Worm (Caenorhabditis elegans) whole organism, L3 larva: ENCODE data around the gene ZK185.4.

Source experiments
- ZK546.5 ChIP-seq: sonication (generic microtip); optimal IDR thresholded peaks from 2 replicates; lab custom pipeline; 2017; ENCODE audit warnings: missing biosample characterization, missing genetic modification characterization
- aly-2 ChIP-seq: fragments of 150-350 bp; optimal IDR thresholded peaks from 2 replicates; lab custom pipeline; 2014; ENCODE audit warnings: missing biosample characterization, missing genetic modification characterization
- ama-1 ChIP-seq: fragments of 150-350 bp; optimal IDR thresholded peaks from 2 replicates; lab custom pipeline; 2018
- ceh-28 ChIP-seq: fragments of 150-350 bp; optimal IDR thresholded peaks from 2 replicates; lab custom pipeline; 2014; ENCODE audit warnings: missing biosample characterization, missing genetic modification reagents, missing genetic modification characterization
- elt-1 ChIP-seq: fragments of 150-350 bp; optimal IDR thresholded peaks from 2 replicates; lab custom pipeline; 2014; ENCODE audit warnings: missing biosample characterization, missing genetic modification characterization
- lsy-12 ChIP-seq: sonication (generic microtip); optimal IDR thresholded peaks from 2 replicates; lab custom pipeline; 2016; ENCODE audit warnings: mild to moderate bottlenecking, missing genetic modification characterization, missing compliant biosample characterization
- nhr-25 ChIP-seq: sonication (generic microtip); optimal IDR thresholded peaks from 2 replicates; lab custom pipeline; 2017; ENCODE audit warnings: missing biosample characterization, missing genetic modification characterization
- skn-1 ChIP-seq: fragments of 150-350 bp; optimal IDR thresholded peaks from 2 replicates; lab custom pipeline; 2014; ENCODE audit warnings: missing biosample characterization, missing genetic modification characterization
- snpc-4 ChIP-seq: fragments of 150-350 bp; optimal IDR thresholded peaks from 2 replicates; lab custom pipeline; 2014; ENCODE audit warnings: missing biosample characterization, missing genetic modification characterization
- ztf-4 ChIP-seq: fragments of 150-350 bp; optimal IDR thresholded peaks from 2 replicates; lab custom pipeline; 2014; ENCODE audit warnings: missing biosample characterization, missing genetic modification characterization

- TF ChIP-seq aly-2 (tag; lab: Kevin White, UChicago) (no peak), elt-1 (tag; lab: Kevin White, UChicago) (no peak), lsy-12 (no peak), skn-1 (tag; lab: Kevin White, UChicago) (no peak), ceh-28 (tag; lab: Kevin White, UChicago) (no peak), snpc-4 (tag; lab: Kevin White, UChicago) (no peak), ZK546.5 (tag; lab: Kevin White, UChicago) (no peak), nhr-25 (no peak), ztf-4 (tag; lab: Kevin White, UChicago) (no peak), ama-1 (lab: Kevin White, UChicago) (no peak)
Measured at ce11 chrIV:4524943-4525342, 8.0 kb downstream of the ZK185.4 start, which contains the start of gene ZK180.6.
